Worm (Caenorhabditis elegans): ENCODE results near the gene T04C9.1.

ce11 chrIII:5965368-5965767 is 27.6 kb upstream of the T04C9.1 start:
- no peak for TF ChIP-seq aly-2 (tag; optimal IDR thresholded peaks at IDR 0.05)
- no peak for TF ChIP-seq dve-1 (tag; optimal IDR thresholded peaks at IDR 0.05; ENCODE audit: insufficient read depth)
- TF ChIP-seq lin-29 (GFP tag; IDR thresholded peaks at IDR 0.05) = no peak
- TF ChIP-seq snpc-4 (tag; optimal IDR thresholded peaks at IDR 0.05) = no peak
- no peak for TF ChIP-seq nhr-28 (tag; optimal IDR thresholded peaks at IDR 0.05)
- no peak for TF ChIP-seq egl-43 (GFP tag; IDR thresholded peaks at IDR 0.05)
- TF ChIP-seq unc-39 (tag; optimal IDR thresholded peaks at IDR 0.05) = no peak
- TF ChIP-seq nhr-25 (tag; optimal IDR thresholded peaks at IDR 0.05; ENCODE audit: borderline replicate concordance, insufficient read depth) = no peak
- TF ChIP-seq pqm-1 (tag; optimal IDR thresholded peaks at IDR 0.05) = no peak
- no peak for TF ChIP-seq mdt-29 (GFP tag; IDR thresholded peaks at IDR 0.05)

Data from whole organism, L4 larva.